Worm (Caenorhabditis elegans) whole organism, L3 larva: ENCODE measurements around the gene Y54G2A.77.

Experiments
- aly-2 ChIP-seq: fragments of 150-350 bp; optimal IDR thresholded peaks from 2 replicates; lab custom pipeline; 2014; ENCODE audit warnings: missing biosample characterization, missing genetic modification characterization
- egl-5 ChIP-seq: fragments of 150-350 bp; optimal IDR thresholded peaks from 2 replicates; lab custom pipeline; 2017; ENCODE audit warnings: missing biosample characterization, missing genetic modification reagents, missing genetic modification characterization, inconsistent platforms
- fkh-10 ChIP-seq: sonication (generic microtip); optimal IDR thresholded peaks from 2 replicates; lab custom pipeline; 2017; ENCODE audit warnings: missing biosample characterization, missing genetic modification reagents, missing genetic modification characterization
- fos-1 ChIP-seq: fragments of 150-350 bp; optimal IDR thresholded peaks from 2 replicates; lab custom pipeline; 2014; ENCODE audit warnings: missing biosample characterization, missing genetic modification characterization
- jun-1 ChIP-seq: fragments of 150-350 bp; optimal IDR thresholded peaks from 2 replicates; lab custom pipeline; 2014; ENCODE audit warnings: missing biosample characterization, missing genetic modification reagents, missing genetic modification characterization
- lin-15B ChIP-seq: fragments of 150-350 bp; optimal IDR thresholded peaks from 2 replicates; lab custom pipeline; 2014; ENCODE audit warnings: missing biosample characterization, missing genetic modification characterization
- nhr-12 ChIP-seq: fragments of 150-350 bp; optimal IDR thresholded peaks from 2 replicates; lab custom pipeline; 2014; ENCODE audit warnings: missing biosample characterization, missing genetic modification characterization
- nhr-23 ChIP-seq: fragments of 150-350 bp; optimal IDR thresholded peaks from 2 replicates; lab custom pipeline; 2014; ENCODE audit warnings: missing biosample characterization, missing genetic modification reagents, missing genetic modification characterization
- nhr-25 ChIP-seq: sonication (generic microtip); optimal IDR thresholded peaks from 2 replicates; lab custom pipeline; 2017; ENCODE audit warnings: missing biosample characterization, missing genetic modification characterization
- nhr-76 ChIP-seq: fragments of 150-350 bp; sonication (generic microtip); optimal IDR thresholded peaks from 5 replicates; lab custom pipeline; 2014; ENCODE audit warnings: missing biosample characterization, missing genetic modification characterization
- pha-4 ChIP-seq: fragments of 150-350 bp; optimal IDR thresholded peaks from 2 replicates; lab custom pipeline; 2014; ENCODE audit warnings: missing biosample characterization, missing genetic modification reagents, missing genetic modification characterization
- tbx-2 ChIP-seq: sonication (generic microtip); optimal IDR thresholded peaks from 2 replicates; lab custom pipeline; 2016; ENCODE audit warnings: mild to moderate bottlenecking, missing genetic modification characterization, missing compliant biosample characterization
- ztf-11 ChIP-seq: fragments of 150-350 bp; optimal IDR thresholded peaks from 2 replicates; lab custom pipeline; 2014; ENCODE audit warnings: missing biosample characterization, missing genetic modification characterization
- ztf-4 ChIP-seq: fragments of 150-350 bp; optimal IDR thresholded peaks from 2 replicates; lab custom pipeline; 2014; ENCODE audit warnings: missing biosample characterization, missing genetic modification characterization

DNA sequence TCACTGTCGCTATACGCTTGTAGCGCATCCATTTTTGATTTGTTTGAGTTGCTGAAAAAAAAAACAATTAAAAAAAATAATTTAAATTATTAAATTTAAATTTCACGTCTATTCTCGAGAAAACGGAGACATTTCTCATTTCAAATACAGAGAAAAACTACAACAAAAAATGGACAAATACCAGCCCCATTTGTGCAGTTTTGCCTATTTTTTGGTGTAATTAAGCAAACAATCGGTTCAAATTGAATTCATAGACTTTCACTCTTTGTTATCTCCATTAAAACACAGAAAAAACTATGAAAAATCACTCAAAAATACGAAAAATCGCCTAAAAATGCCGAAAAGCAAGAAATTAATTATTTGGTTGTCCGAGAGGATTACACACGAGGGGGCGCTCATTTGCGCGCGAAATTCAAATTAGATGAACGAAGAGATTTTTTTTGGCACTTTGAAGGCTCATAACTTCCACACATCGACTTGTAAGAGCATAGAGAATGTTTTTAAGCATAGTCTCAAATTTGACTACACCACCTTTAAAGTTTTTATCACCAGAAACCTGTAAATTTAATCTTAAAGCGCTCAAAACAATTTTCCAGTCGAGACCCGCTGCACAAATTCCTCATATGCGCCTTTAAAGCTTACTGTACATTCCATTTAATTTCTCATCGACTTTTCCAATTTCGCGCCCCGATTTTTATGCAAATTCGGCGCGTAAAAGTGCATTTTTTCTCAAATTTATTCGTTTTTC is 20.5 kb downstream of the Y54G2A.77 start, which contains the start of gene Y54G2A.12:
- TF ChIP-seq nhr-25 (tag; lab: Kevin White, UChicago): no peak
- no peak for TF ChIP-seq jun-1 (tag; lab: Kevin White, UChicago)
- TF ChIP-seq fkh-10: no peak
- no peak for TF ChIP-seq tbx-2 (tag; lab: Kevin White, UChicago)
- no peak for TF ChIP-seq lin-15B
- TF ChIP-seq nhr-23 (tag; lab: Kevin White, UChicago): no peak
- no peak for TF ChIP-seq nhr-76
- no peak for TF ChIP-seq egl-5 (tag; lab: Kevin White, UChicago)
- no peak for TF ChIP-seq ztf-4
- no peak for TF ChIP-seq fos-1 (tag; lab: Kevin White, UChicago)
- no peak for TF ChIP-seq pha-4 (tag; lab: Kevin White, UChicago)
- TF ChIP-seq nhr-12 (tag; lab: Kevin White, UChicago): no peak
- TF ChIP-seq ztf-11 (tag; lab: Kevin White, UChicago): no peak
- TF ChIP-seq aly-2 (tag; lab: Kevin White, UChicago): no peak
